Fruit fly (Drosophila melanogaster): ENCODE data around the gene CG15743.
A peak's percentile ranks its signal among the peaks of the same experiment; 100 is the strongest.

Gene CG15743

dm6 chrX:13331814-13332701 is 46.6 kb downstream of the CG15743 start:
- TF ChIP-seq Eip93F (GFP tag; optimal IDR thresholded peaks at IDR 0.05) (peak; percentile 32), fd59A (GFP tag; optimal IDR thresholded peaks at IDR 0.05) (peak; percentile 58), CG3919 (GFP tag; optimal IDR thresholded peaks at IDR 0.05) (peak; percentile 87), net (GFP tag; optimal IDR thresholded peaks at IDR 0.05) (peak; percentile 86), Sox102F (GFP tag; optimal IDR thresholded peaks at IDR 0.05) (peak; percentile 86), esn (GFP tag; optimal IDR thresholded peaks at IDR 0.05) (peak; percentile 89), vri (GFP tag; optimal IDR thresholded peaks at IDR 0.05) (peak; percentile 90), CG34406 (GFP tag; optimal IDR thresholded peaks at IDR 0.05) (peak; percentile 85), Gug (GFP tag; IDR thresholded peaks at IDR 0.05) (peak; percentile 84), CG8632 (GFP tag; optimal IDR thresholded peaks at IDR 0.05) (peak; percentile 80), acj6 (GFP tag; optimal IDR thresholded peaks at IDR 0.05) (peak; percentile 84), CG31627 (GFP tag; optimal IDR thresholded peaks at IDR 0.05) (peak; percentile 80), CG11294 (GFP tag; IDR thresholded peaks at IDR 0.05) (peak; percentile 78; the same call in 1 of the 2 replicates), CG11902 (GFP tag; optimal IDR thresholded peaks at IDR 0.05) (peak; percentile 69), Hr38 (GFP tag; optimal IDR thresholded peaks at IDR 0.05) (no peak), CG6792 (GFP tag; optimal IDR thresholded peaks at IDR 0.05) (peak; percentile 82), spab (GFP tag; optimal IDR thresholded peaks at IDR 0.05) (peak; percentile 63), CG6854 (GFP tag; optimal IDR thresholded peaks at IDR 0.05) (peak; percentile 12), CG6163 (GFP tag; IDR thresholded peaks at IDR 0.05) (peak; percentile 93), CG6276 (GFP tag; optimal IDR thresholded peaks at IDR 0.05) (peak; percentile 86), CG8319 (GFP tag; optimal IDR thresholded peaks at IDR 0.05) (peak; percentile 66), pdm3 (GFP tag; optimal IDR thresholded peaks at IDR 0.05) (peak; percentile 86), CG7368 (GFP tag; optimal IDR thresholded peaks at IDR 0.05) (peak; percentile 89), dac (GFP tag; optimal IDR thresholded peaks at IDR 0.05) (peak; percentile 85), CG10669 (GFP tag; optimal IDR thresholded peaks at IDR 0.05) (peak; percentile 84), CG3032 (tag; optimal IDR thresholded peaks at IDR 0.05) (peak; percentile 73), fkh (GFP tag; optimal IDR thresholded peaks at IDR 0.05) (no peak), fd85E (GFP tag; optimal IDR thresholded peaks at IDR 0.05) (peak; percentile 28), CG9139 (GFP tag; optimal IDR thresholded peaks at IDR 0.05) (peak; percentile 2), Hr4 (GFP tag; optimal IDR thresholded peaks at IDR 0.05) (peak; percentile 86), Ets96B (tag; optimal IDR thresholded peaks at IDR 0.05) (peak; percentile 72), salr (GFP tag; optimal IDR thresholded peaks at IDR 0.05) (peak; percentile 65 to 69), achi (GFP tag; optimal IDR thresholded peaks at IDR 0.05) (peak; percentile 79), eg (GFP tag; IDR thresholded peaks at IDR 0.05) (peak; percentile 94), CG11762 (GFP tag; optimal IDR thresholded peaks at IDR 0.05; ENCODE audit: insufficient read depth) (peak; percentile 85), CG16779 (tag; optimal IDR thresholded peaks at IDR 0.05) (peak; percentile 69), svp (GFP tag) (peak; percentile 92), CG10631 (GFP tag; optimal IDR thresholded peaks at IDR 0.05) (peak; percentile 76), Blimp-1 (GFP tag; optimal IDR thresholded peaks at IDR 0.05) (peak; percentile 16), Ets21C (GFP tag; optimal IDR thresholded peaks at IDR 0.05) (peak; percentile 63), dsx (GFP tag; optimal IDR thresholded peaks at IDR 0.05; ENCODE audit: poor library complexity, severe bottlenecking) (peak; percentile 68), Sox14 (GFP tag; optimal IDR thresholded peaks at IDR 0.05) (peak; percentile 86), Lpt (GFP tag; optimal IDR thresholded peaks at IDR 0.05) (peak; percentile 79), Met (GFP tag; optimal IDR thresholded peaks at IDR 0.05) (peak; percentile 88), CG6808 (GFP tag; optimal IDR thresholded peaks at IDR 0.05) (peak; percentile 68), Eip75B (GFP tag; optimal IDR thresholded peaks at IDR 0.05) (peak; percentile 89), Hr39 (GFP tag; optimal IDR thresholded peaks at IDR 0.05) (peak; percentile 83), ss (GFP tag; optimal IDR thresholded peaks at IDR 0.05) (peak; percentile 43 to 66), lz (GFP tag; optimal IDR thresholded peaks at IDR 0.05) (peak; percentile 87)

All from whole organism, prepupa.